Fruit fly (Drosophila melanogaster): Measurements from ENCODE around the gene CG1265.
A peak's percentile ranks its signal among the peaks of the same experiment; 100 is the strongest.

The CG1265 gene

dm6 chr3L:4292120-4292697, 37.6 kb downstream of the CG1265 start, which contains the start of the genes CG15012 and Fdx2 (continued):
- no peak for TF ChIP-seq CG1792 (GFP tag; optimal IDR thresholded peaks at IDR 0.05)
- peak; percentile 57 for TF ChIP-seq CG12391 (tag; optimal IDR thresholded peaks at IDR 0.05)
- no peak for TF ChIP-seq CG18619 (GFP tag; optimal IDR thresholded peaks at IDR 0.05)
- TF ChIP-seq CG17361 (GFP tag; IDR thresholded peaks at IDR 0.05): peak; percentile 54; the same call in 2 of the 3 replicates
- no peak for TF ChIP-seq peb (GFP tag; IDR thresholded peaks at IDR 0.05)
- no peak for TF ChIP-seq CG5953 (GFP tag; IDR thresholded peaks at IDR 0.05)
- TF ChIP-seq CG4424 (GFP tag; optimal IDR thresholded peaks at IDR 0.05): peak; percentile 52
- peak; percentile 45 for TF ChIP-seq ems (GFP tag; optimal IDR thresholded peaks at IDR 0.05)
- TF ChIP-seq sd (tag; optimal IDR thresholded peaks at IDR 0.05): no peak
- TF ChIP-seq CG17912 (GFP tag; optimal IDR thresholded peaks at IDR 0.05): no peak
- peak; percentile 54 for TF ChIP-seq E2f2 (GFP tag; IDR thresholded peaks at IDR 0.05)
- no peak for TF ChIP-seq pita (GFP tag; optimal IDR thresholded peaks at IDR 0.05)
- peak; percentile 89 for TF ChIP-seq sens (GFP tag)
- TF ChIP-seq h (optimal IDR thresholded peaks at IDR 0.05): no peak
- no peak for TF ChIP-seq CG14014 (GFP tag; IDR thresholded peaks at IDR 0.05)
- no peak for TF ChIP-seq CG18011 (GFP tag; optimal IDR thresholded peaks at IDR 0.05)
- TF ChIP-seq CG2116 (GFP tag; optimal IDR thresholded peaks at IDR 0.05): peak; percentile 97
- TF ChIP-seq BtbVII (GFP tag; optimal IDR thresholded peaks at IDR 0.05): no peak
- TF ChIP-seq CG12769 (tag; optimal IDR thresholded peaks at IDR 0.05): no peak
- TF ChIP-seq unpg (GFP tag; optimal IDR thresholded peaks at IDR 0.05): peak; percentile 23
- peak; percentile 86 for TF ChIP-seq CG15514 (GFP tag; optimal IDR thresholded peaks at IDR 0.05)
- TF ChIP-seq CG3838 (GFP tag; optimal IDR thresholded peaks at IDR 0.05): no peak
- peak; percentile 50 for TF ChIP-seq Sry-δ (GFP tag; optimal IDR thresholded peaks at IDR 0.05)
- TF ChIP-seq Nf-YA (GFP tag; IDR thresholded peaks at IDR 0.05): no peak
- TF ChIP-seq Xbp1 (GFP tag; optimal IDR thresholded peaks at IDR 0.05): peak; percentile 42
- TF ChIP-seq MBD-R2 (GFP tag; IDR thresholded peaks at IDR 0.05): peak; percentile 92
- TF ChIP-seq CG31441 (GFP tag; IDR thresholded peaks at IDR 0.05): 0 out of 2 replicates have a peak, but pooled peaks have one; percentile 24
- TF ChIP-seq CG3995 (GFP tag; optimal IDR thresholded peaks at IDR 0.05): peak; percentile 44
- peak; percentile 53; the same call in 1 of the 3 replicates for TF ChIP-seq CG34224 (GFP tag; IDR thresholded peaks at IDR 0.05; ENCODE audit: partially characterized antibody)
- peak; percentile 64 for TF ChIP-seq CG17829 (tag; optimal IDR thresholded peaks at IDR 0.05)
- no peak for TF ChIP-seq CG15479 (GFP tag; optimal IDR thresholded peaks at IDR 0.05)
- TF ChIP-seq unc-4 (GFP tag; IDR thresholded peaks at IDR 0.05; ENCODE audit: partially characterized antibody): peak; percentile 29; the same call in 1 of the 2 replicates
- peak; percentile 7 for TF ChIP-seq twi (tag; optimal IDR thresholded peaks at IDR 0.05)
- no peak for TF ChIP-seq HLH4C (GFP tag; IDR thresholded peaks at IDR 0.05; ENCODE audit: partially characterized antibody)
- no peak for TF ChIP-seq tin (GFP tag; optimal IDR thresholded peaks at IDR 0.05)
- no peak for TF ChIP-seq CG6175 (GFP tag; IDR thresholded peaks at IDR 0.05)
- no peak for TF ChIP-seq sr (GFP tag; IDR thresholded peaks at IDR 0.05)
- TF ChIP-seq CG18764 (GFP tag; optimal IDR thresholded peaks at IDR 0.05): no peak
- no peak for TF ChIP-seq ken (GFP tag; IDR thresholded peaks at IDR 0.05)
- TF ChIP-seq gcm (GFP tag; optimal IDR thresholded peaks at IDR 0.05): no peak
- TF ChIP-seq CG7963 (GFP tag; IDR thresholded peaks at IDR 0.05; ENCODE audit: partially characterized antibody): no peak
- TF ChIP-seq shn (GFP tag; optimal IDR thresholded peaks at IDR 0.05): no peak
- TF ChIP-seq stwl (tag; optimal IDR thresholded peaks at IDR 0.05): peak; percentile 97
- TF ChIP-seq CG10321 (GFP tag; IDR thresholded peaks at IDR 0.05): no peak
- peak in 1 of 2 experiments; percentile 3 for TF ChIP-seq Eip74EF (GFP tag; optimal IDR thresholded peaks at IDR 0.05)
- no peak for TF ChIP-seq HLH3B (GFP tag; IDR thresholded peaks at IDR 0.05)
- no peak for TF ChIP-seq Vsx1 (GFP tag; optimal IDR thresholded peaks at IDR 0.05)
- no peak for TF ChIP-seq Drgx (GFP tag; IDR thresholded peaks at IDR 0.05)
- peak; percentile 31 for TF ChIP-seq lilli (GFP tag; optimal IDR thresholded peaks at IDR 0.05)
- TF ChIP-seq scrt (GFP tag; optimal IDR thresholded peaks at IDR 0.05): no peak
- no peak for TF ChIP-seq Fer1 (GFP tag; optimal IDR thresholded peaks at IDR 0.05)
